Fruit fly (Drosophila melanogaster) whole organism, embryonic: ENCODE data around the gene CG17377.
A peak's percentile ranks its signal among the peaks of the same experiment; 100 is the strongest.

Experiments
- BEAF-32 ChIP-seq: fragments of 200-800 bp; sonication (Bioruptor generic); optimal IDR thresholded peaks from 3 replicates; lab custom pipeline; 2017; ENCODE audit warnings: missing biosample characterization, missing genetic modification characterization, mild to moderate bottlenecking, moderate library complexity, missing genetic modification reagents
- Bgb ChIP-seq: fragments of 200-800 bp; sonication (Bioruptor generic); IDR thresholded peaks from 2 replicates; pipeline ENCODE4 v1.3.6; 2022; ENCODE audit warnings: missing biosample characterization, missing genetic modification characterization; ENCODE audit not compliant: partially characterized antibody
- CG12769 ChIP-seq: fragments of 200-800 bp; sonication (Bioruptor generic); optimal IDR thresholded peaks from 2 replicates; lab custom pipeline; 2019; ENCODE audit warnings: missing biosample characterization, mild to moderate bottlenecking, missing genetic modification characterization, moderate library complexity
- CG13287 ChIP-seq: fragments of 200-800 bp; sonication (Bioruptor generic); IDR thresholded peaks from 2 replicates; pipeline ENCODE4 v1.3.6; 2022; ENCODE audit warnings: missing biosample characterization, missing genetic modification characterization; ENCODE audit not compliant: partially characterized antibody
- CG13624 ChIP-seq: fragments of 200-800 bp; sonication (Bioruptor generic); optimal IDR thresholded peaks from 2 replicates; lab custom pipeline; 2016; ENCODE audit warnings: missing biosample characterization, missing genetic modification characterization
- CG15073 ChIP-seq: fragments of 200-800 bp; sonication (Bioruptor generic); optimal IDR thresholded peaks from 2 replicates; lab custom pipeline; 2016; ENCODE audit warnings: missing biosample characterization, missing genetic modification characterization
- CG15514 ChIP-seq: fragments of 200-800 bp; sonication (Bioruptor generic); optimal IDR thresholded peaks from 3 replicates; lab custom pipeline; 2017; ENCODE audit warnings: missing biosample characterization, missing genetic modification characterization, mild to moderate bottlenecking, moderate library complexity, missing genetic modification reagents
- CG18476 ChIP-seq: fragments of 200-800 bp; sonication (Bioruptor generic); optimal IDR thresholded peaks from 2 replicates; lab custom pipeline; 2016; ENCODE audit warnings: missing biosample characterization, mild to moderate bottlenecking, missing genetic modification characterization
- CG2120 ChIP-seq: fragments of 200-800 bp; sonication (Bioruptor generic); optimal IDR thresholded peaks from 3 replicates; lab custom pipeline; 2016; ENCODE audit warnings: missing biosample characterization, missing genetic modification characterization
- CG32767 ChIP-seq: fragments of 200-800 bp; sonication (Bioruptor generic); IDR thresholded peaks from 2 replicates; pipeline ENCODE4 v1.3.6; 2022; ENCODE audit warnings: missing biosample characterization, missing genetic modification characterization
- CG34422 ChIP-seq: fragments of 200-800 bp; sonication (Bioruptor generic); IDR thresholded peaks from 3 replicates; pipeline ENCODE4 v1.3.6; 2022; ENCODE audit warnings: missing biosample characterization, missing genetic modification characterization
- CG42726 ChIP-seq: fragments of 200-800 bp; sonication (Bioruptor generic); IDR thresholded peaks from 2 replicates; pipeline ENCODE4 v1.3.6; 2022; ENCODE audit warnings: missing biosample characterization, missing genetic modification characterization; ENCODE audit not compliant: partially characterized antibody
- CG5245 ChIP-seq: fragments of 200-800 bp; sonication (Bioruptor generic); optimal IDR thresholded peaks from 3 replicates; lab custom pipeline; 2016; ENCODE audit warnings: missing biosample characterization, missing genetic modification characterization
- CG5953 ChIP-seq: fragments of 200-800 bp; sonication (Bioruptor generic); IDR thresholded peaks from 2 replicates; pipeline ENCODE4 v1.3.6; 2022; ENCODE audit warnings: missing biosample characterization, missing genetic modification characterization
- CG6683 ChIP-seq: fragments of 200-800 bp; sonication (Bioruptor generic); optimal IDR thresholded peaks from 2 replicates; lab custom pipeline; 2017; ENCODE audit warnings: missing biosample characterization, mild to moderate bottlenecking, missing genetic modification characterization, missing genetic modification reagents
- CG7372 ChIP-seq: fragments of 200-800 bp; sonication (Bioruptor generic); IDR thresholded peaks from 2 replicates; pipeline ENCODE4 v1.3.6; 2022; ENCODE audit warnings: missing biosample characterization, missing genetic modification characterization
- CTCF ChIP-seq: fragments of 200-800 bp; sonication (Bioruptor generic); optimal IDR thresholded peaks from 2 replicates; lab custom pipeline; 2017; ENCODE audit warnings: missing biosample characterization, mild to moderate bottlenecking, missing genetic modification characterization, moderate library complexity
- CkIIα-i1 ChIP-seq: fragments of 200-800 bp; sonication (Bioruptor generic); IDR thresholded peaks from 2 replicates; pipeline ENCODE4 v1.3.6; 2022; ENCODE audit warnings: missing biosample characterization, missing genetic modification characterization
- Deaf1 ChIP-seq: fragments of 200-800 bp; optimal IDR thresholded peaks from 3 replicates; lab custom pipeline; 2019; ENCODE audit warnings: missing biosample characterization, mild to moderate bottlenecking, missing genetic modification characterization, moderate library complexity
- Dll ChIP-seq: fragments of 200-800 bp; sonication (Bioruptor generic); IDR thresholded peaks from 4 replicates; pipeline ENCODE4 v1.3.6; 2022; ENCODE audit warnings: missing biosample characterization, missing genetic modification characterization; ENCODE audit not compliant: partially characterized antibody
- Dp ChIP-seq: fragments of 200-800 bp; sonication (Bioruptor generic); optimal IDR thresholded peaks from 2 replicates; lab custom pipeline; 2018; ENCODE audit warnings: missing biosample characterization, mild to moderate bottlenecking, missing genetic modification characterization, moderate library complexity
- Dref ChIP-seq: fragments of 200-800 bp; sonication (Bioruptor generic); IDR thresholded peaks from 2 replicates; pipeline ENCODE4 v1.3.6; 2022; ENCODE audit warnings: missing biosample characterization, missing genetic modification characterization
- Rfx ChIP-seq: fragments of 200-800 bp; sonication (Bioruptor generic); IDR thresholded peaks from 2 replicates; pipeline ENCODE4 v1.3.6; 2022; ENCODE audit warnings: missing biosample characterization, missing genetic modification characterization
- chinmo ChIP-seq: fragments of 200-800 bp; sonication (Bioruptor generic); IDR thresholded peaks from 4 replicates; pipeline ENCODE4 v1.3.6; 2022; ENCODE audit warnings: missing biosample characterization, missing genetic modification characterization; ENCODE audit not compliant: partially characterized antibody
- ci ChIP-seq: fragments of 200-800 bp; sonication (Bioruptor generic); IDR thresholded peaks from 3 replicates; pipeline ENCODE4 v1.3.6; 2022; ENCODE audit warnings: missing biosample characterization, missing genetic modification characterization
- crc ChIP-seq: fragments of 200-800 bp; sonication (Bioruptor generic); optimal IDR thresholded peaks from 2 replicates; lab custom pipeline; 2016; ENCODE audit warnings: missing biosample characterization, missing genetic modification characterization
- crp ChIP-seq, 2 experiments: fragments of 200-800 bp; sonication (Bioruptor generic); optimal IDR thresholded peaks; 2 replicates in 1 of 2; 3 replicates in 1 of 2; lab custom pipeline; 2017; ENCODE audit warnings: missing biosample characterization in 2 of 2, missing genetic modification characterization in 2 of 2, mild to moderate bottlenecking in 1 of 2, moderate library complexity in 1 of 2
- ftz-f1 ChIP-seq: fragments of 200-800 bp; sonication (Bioruptor generic); optimal IDR thresholded peaks from 2 replicates; lab custom pipeline; 2016; ENCODE audit warnings: missing biosample characterization, missing genetic modification characterization
- gt ChIP-seq: fragments of 200-800 bp; sonication (Bioruptor generic); IDR thresholded peaks from 2 replicates; pipeline ENCODE4 v1.3.6; 2022; ENCODE audit warnings: missing biosample characterization, missing genetic modification characterization
- hbn ChIP-seq: fragments of 200-800 bp; sonication (Bioruptor generic); IDR thresholded peaks from 2 replicates; pipeline ENCODE4 v1.3.6; 2022; ENCODE audit warnings: missing biosample characterization, missing genetic modification characterization; ENCODE audit not compliant: partially characterized antibody
- nom ChIP-seq: fragments of 200-800 bp; sonication (Bioruptor generic); optimal IDR thresholded peaks from 2 replicates; lab custom pipeline; 2017; ENCODE audit warnings: missing biosample characterization, missing genetic modification characterization, mild to moderate bottlenecking, moderate library complexity, missing genetic modification reagents
- onecut ChIP-seq: fragments of 200-800 bp; sonication (Bioruptor generic); IDR thresholded peaks from 2 replicates; pipeline ENCODE4 v1.3.6; 2022; ENCODE audit warnings: missing biosample characterization, missing genetic modification characterization
- pzg ChIP-seq: fragments of 200-800 bp; sonication (Bioruptor generic); optimal IDR thresholded peaks from 3 replicates; lab custom pipeline; 2018; ENCODE audit warnings: missing biosample characterization, mild to moderate bottlenecking, missing genetic modification characterization, moderate library complexity
- rib ChIP-seq: fragments of 200-800 bp; sonication (Bioruptor generic); IDR thresholded peaks from 2 replicates; pipeline ENCODE4 v1.3.6; 2022; ENCODE audit warnings: missing biosample characterization, missing genetic modification characterization
- sisA ChIP-seq: fragments of 200-800 bp; sonication (Bioruptor generic); IDR thresholded peaks from 2 replicates; pipeline ENCODE4 v1.3.6; 2022; ENCODE audit warnings: missing biosample characterization, missing genetic modification characterization
- slp2 ChIP-seq: fragments of 200-800 bp; sonication (Bioruptor generic); optimal IDR thresholded peaks from 2 replicates; lab custom pipeline; 2016; ENCODE audit warnings: missing biosample characterization, missing genetic modification characterization
- sna ChIP-seq: fragments of 200-800 bp; sonication (Bioruptor generic); IDR thresholded peaks from 2 replicates; pipeline ENCODE4 v1.3.6; 2022; ENCODE audit warnings: missing biosample characterization, missing genetic modification characterization; ENCODE audit not compliant: partially characterized antibody
- sr ChIP-seq: fragments of 200-800 bp; sonication (Bioruptor generic); IDR thresholded peaks from 3 replicates; pipeline ENCODE4 v1.3.6; 2022; ENCODE audit warnings: missing biosample characterization, missing genetic modification characterization
- sug ChIP-seq: fragments of 200-800 bp; optimal IDR thresholded peaks from 2 replicates; lab custom pipeline; 2019; ENCODE audit warnings: missing biosample characterization, mild to moderate bottlenecking, missing genetic modification characterization, moderate library complexity
- unc-4 ChIP-seq: fragments of 200-800 bp; sonication (Bioruptor generic); IDR thresholded peaks from 2 replicates; pipeline ENCODE4 v1.3.6; 2022; ENCODE audit warnings: missing biosample characterization, missing genetic modification characterization; ENCODE audit not compliant: partially characterized antibody

CG17377 gene

dm6 chr2L:6773645-6774044 lies 29.0 kb downstream of the CG17377 start, which contains the start of gene CG17378:
CG17378 (plus strand) TSS chr2L:6774041.
- no peak for TF ChIP-seq CG18476
- TF ChIP-seq CG32767 (GFP tag; lab: Robert Waterston, UW), result 0 out of 2 replicates have a peak, but pooled peaks have one; percentile 7
- no peak for TF ChIP-seq CG5245 (GFP tag; lab: Kevin White, UChicago)
- TF ChIP-seq CTCF (GFP tag; lab: Kevin White, UChicago), result peak; percentile 80
- TF ChIP-seq onecut, result peak; percentile 83
- TF ChIP-seq CG42726 (GFP tag; lab: Robert Waterston, UW), result no peak
- no peak for TF ChIP-seq rib
- no peak for TF ChIP-seq CG15073 (GFP tag; lab: Kevin White, UChicago)
- TF ChIP-seq CG12769 (tag; lab: Kevin White, UChicago), result peak; percentile 60
- no peak for TF ChIP-seq CG7372 (GFP tag; lab: Robert Waterston, UW)
- TF ChIP-seq CG13624 (GFP tag; lab: Kevin White, UChicago), result no peak
- 0 out of 2 replicates have a peak, but pooled peaks have one; percentile 30 for TF ChIP-seq Dref (GFP tag; lab: Robert Waterston, UW)
- TF ChIP-seq CG2120 (GFP tag; lab: Kevin White, UChicago), result no peak
- no peak for TF ChIP-seq CG5953
- TF ChIP-seq slp2, result no peak
- no peak for TF ChIP-seq sisA (GFP tag; lab: Robert Waterston, UW)
- TF ChIP-seq CG6683 (GFP tag; lab: Kevin White, UChicago), result no peak
- peak; percentile 24 for TF ChIP-seq pzg (GFP tag; lab: Kevin White, UChicago)
- 0 out of 4 replicates have a peak, but pooled peaks have one; percentile 11 for TF ChIP-seq Dll (GFP tag; lab: Robert Waterston, UW)
- peak; percentile 22; the same call in 1 of the 2 replicates for TF ChIP-seq Rfx (GFP tag; lab: Robert Waterston, UW)
- 0 out of 2 replicates have a peak, but pooled peaks have one; percentile 28 for TF ChIP-seq sna (GFP tag; lab: Robert Waterston, UW)
- peak; percentile 62; the same call in 1 of the 3 replicates for TF ChIP-seq CG34422
- TF ChIP-seq sr (GFP tag; lab: Robert Waterston, UW), result peak; percentile 46; the same call in 1 of the 3 replicates
- peak in 1 of 2 experiments; percentile 76 for TF ChIP-seq crp (GFP tag; optimal IDR thresholded peaks at IDR 0.05; lab: Kevin White, UChicago)
- TF ChIP-seq BEAF-32 (GFP tag; lab: Kevin White, UChicago), result peak; percentile 12
- TF ChIP-seq CG15514 (GFP tag; lab: Kevin White, UChicago), result peak; percentile 20
- TF ChIP-seq crc, result no peak
- 0 out of 2 replicates have a peak, but pooled peaks have one; percentile 15 for TF ChIP-seq hbn (GFP tag; lab: Robert Waterston, UW)
- TF ChIP-seq CkIIα-i1 (GFP tag; lab: Robert Waterston, UW), result no peak
- peak; percentile 75 for TF ChIP-seq Deaf1 (tag; lab: Kevin White, UChicago)
- no peak for TF ChIP-seq sug (tag; lab: Kevin White, UChicago)
- peak; percentile 47 for TF ChIP-seq CG13287 (GFP tag; lab: Robert Waterston, UW)
- peak; percentile 23 for TF ChIP-seq Dp (GFP tag; lab: Kevin White, UChicago)
- TF ChIP-seq chinmo (GFP tag; lab: Robert Waterston, UW), result no peak
- 0 out of 3 replicates have a peak, but pooled peaks have one; percentile 16 for TF ChIP-seq ci
- TF ChIP-seq ftz-f1 (GFP tag; lab: Kevin White, UChicago), result peak; percentile 55
- TF ChIP-seq Bgb (GFP tag; lab: Robert Waterston, UW), result peak; percentile 49; the same call in 1 of the 2 replicates
- no peak for TF ChIP-seq nom (GFP tag; lab: Kevin White, UChicago)
- peak; percentile 42; the same call in 1 of the 2 replicates for TF ChIP-seq unc-4 (GFP tag; lab: Robert Waterston, UW)
- no peak for TF ChIP-seq gt (GFP tag; lab: Robert Waterston, UW)
